Worm (Caenorhabditis elegans): ENCODE data around the gene str-103.

The str-103 gene

ce11 chrV:16100103-16100730, 18.3 kb downstream of the str-103 start, which contains the start of gene cth-1:
TSS of gene cth-1 (plus strand) at chrV:16100680.
- no peak for TF ChIP-seq tbx-37 (GFP tag; conservative IDR thresholded peaks at IDR 0.05)
- TF ChIP-seq aly-1 (tag; optimal IDR thresholded peaks at IDR 0.05), result no peak
- no peak for TF ChIP-seq ceh-36 (tag; optimal IDR thresholded peaks at IDR 0.05)
- no peak for TF ChIP-seq hmg-4 (GFP tag; optimal IDR thresholded peaks at IDR 0.05)
- TF ChIP-seq hnd-1 (tag; optimal IDR thresholded peaks at IDR 0.05), result no peak
- TF ChIP-seq B0310.2 (tag; optimal IDR thresholded peaks at IDR 0.05), result no peak
- no peak for TF ChIP-seq ama-1 (optimal IDR thresholded peaks at IDR 0.05)
- no peak for TF ChIP-seq hmbx-1 (tag; optimal IDR thresholded peaks at IDR 0.05)
- TF ChIP-seq F13C5.2 (tag; optimal IDR thresholded peaks at IDR 0.05), result no peak

- TF ChIP-seq ama-1 (optimal IDR thresholded peaks at IDR 0.05) (no peak), F13C5.2 (tag; optimal IDR thresholded peaks at IDR 0.05) (no peak)
These were observed 19.1 kb downstream of the str-103 start, which contains the start of gene str-7 for ce11 chrV:16099441-16099840. TSS of gene str-7 (minus strand) at chrV:16099541.

- TF ChIP-seq tra-4 (tag; optimal IDR thresholded peaks at IDR 0.05), result no peak
- TF ChIP-seq ceh-36 (tag; optimal IDR thresholded peaks at IDR 0.05), result no peak
- no peak for TF ChIP-seq ama-1 (optimal IDR thresholded peaks at IDR 0.05)
- no peak for TF ChIP-seq B0310.2 (tag; optimal IDR thresholded peaks at IDR 0.05)
- TF ChIP-seq scrt-1 (GFP tag; IDR thresholded peaks at IDR 0.05), result no peak
- no peak for TF ChIP-seq pes-1 (GFP tag; IDR thresholded peaks at IDR 0.05)
- TF ChIP-seq tbx-11 (GFP tag; IDR thresholded peaks at IDR 0.05), result no peak
- TF ChIP-seq sea-1 (GFP tag; conservative IDR thresholded peaks at IDR 0.05), result no peak
- TF ChIP-seq tbx-37 (GFP tag; conservative IDR thresholded peaks at IDR 0.05), result no peak
These were observed 23.6 kb downstream of the str-103 start for ce11 chrV:16094862-16095261.

- no peak for TF ChIP-seq ceh-36 (tag; optimal IDR thresholded peaks at IDR 0.05)
- TF ChIP-seq sea-1 (GFP tag; conservative IDR thresholded peaks at IDR 0.05), result no peak
- TF ChIP-seq B0310.2 (tag; optimal IDR thresholded peaks at IDR 0.05), result no peak
- TF ChIP-seq flt-1 (GFP tag; IDR thresholded peaks at IDR 0.05), result no peak
- TF ChIP-seq hmg-4 (GFP tag; optimal IDR thresholded peaks at IDR 0.05), result no peak
- TF ChIP-seq aly-1 (tag; optimal IDR thresholded peaks at IDR 0.05), result no peak
- TF ChIP-seq ets-7 (tag; optimal IDR thresholded peaks at IDR 0.05), result no peak
- TF ChIP-seq pes-1 (GFP tag; IDR thresholded peaks at IDR 0.05), result no peak
- TF ChIP-seq ama-1 (optimal IDR thresholded peaks at IDR 0.05), result no peak
- TF ChIP-seq tra-4 (tag; optimal IDR thresholded peaks at IDR 0.05), result no peak
- no peak for TF ChIP-seq ceh-13 (GFP tag; optimal IDR thresholded peaks at IDR 0.05)
- TF ChIP-seq hmbx-1 (tag; optimal IDR thresholded peaks at IDR 0.05), result no peak
- TF ChIP-seq scrt-1 (GFP tag; IDR thresholded peaks at IDR 0.05), result no peak
These were observed 24.2 kb downstream of the str-103 start, which contains the start of gene F22B8.7 for ce11 chrV:16094284-16094683. TSS of gene F22B8.7 (plus strand) at chrV:16094584.

- TF ChIP-seq sea-1 (GFP tag; conservative IDR thresholded peaks at IDR 0.05) (no peak), hnd-1 (tag; optimal IDR thresholded peaks at IDR 0.05) (no peak), ama-1 (optimal IDR thresholded peaks at IDR 0.05) (no peak), tra-4 (tag; optimal IDR thresholded peaks at IDR 0.05) (no peak), tbx-37 (GFP tag; conservative IDR thresholded peaks at IDR 0.05) (no peak), ets-7 (tag; optimal IDR thresholded peaks at IDR 0.05) (no peak), B0310.2 (tag; optimal IDR thresholded peaks at IDR 0.05) (no peak), pes-1 (GFP tag; IDR thresholded peaks at IDR 0.05) (no peak), scrt-1 (GFP tag; IDR thresholded peaks at IDR 0.05) (no peak), ceh-13 (GFP tag; optimal IDR thresholded peaks at IDR 0.05) (no peak), hmg-4 (GFP tag; optimal IDR thresholded peaks at IDR 0.05) (no peak), ceh-36 (tag; optimal IDR thresholded peaks at IDR 0.05) (no peak), F13C5.2 (tag; optimal IDR thresholded peaks at IDR 0.05) (no peak), tbx-11 (GFP tag; IDR thresholded peaks at IDR 0.05) (no peak), hmbx-1 (tag; optimal IDR thresholded peaks at IDR 0.05) (no peak), aly-1 (tag; optimal IDR thresholded peaks at IDR 0.05) (no peak), flt-1 (GFP tag; IDR thresholded peaks at IDR 0.05) (no peak)
These were observed 27.8 kb downstream of the str-103 start, which contains the start of gene F22B8.3 for ce11 chrV:16090685-16091084. TSS of gene F22B8.3 (plus strand) at chrV:16090985.

ce11 chrV:16080678-16081077, 37.8 kb downstream of the str-103 start:
- TF ChIP-seq ceh-13 (GFP tag; optimal IDR thresholded peaks at IDR 0.05) (no peak), aly-1 (tag; optimal IDR thresholded peaks at IDR 0.05) (no peak), tbx-37 (GFP tag; conservative IDR thresholded peaks at IDR 0.05) (no peak), hnd-1 (tag; optimal IDR thresholded peaks at IDR 0.05) (no peak), ceh-36 (tag; optimal IDR thresholded peaks at IDR 0.05) (no peak), scrt-1 (GFP tag; IDR thresholded peaks at IDR 0.05) (no peak), sea-1 (GFP tag; conservative IDR thresholded peaks at IDR 0.05) (no peak), tra-4 (tag; optimal IDR thresholded peaks at IDR 0.05) (no peak), pes-1 (GFP tag; IDR thresholded peaks at IDR 0.05) (no peak), flt-1 (GFP tag; IDR thresholded peaks at IDR 0.05) (no peak), hmbx-1 (tag; optimal IDR thresholded peaks at IDR 0.05) (no peak), tbx-11 (GFP tag; IDR thresholded peaks at IDR 0.05) (no peak), ama-1 (optimal IDR thresholded peaks at IDR 0.05) (no peak), ets-7 (tag; optimal IDR thresholded peaks at IDR 0.05) (no peak)

ce11 chrV:16080039-16080438, 38.5 kb downstream of the str-103 start:
- TF ChIP-seq ceh-13 (GFP tag; optimal IDR thresholded peaks at IDR 0.05), result no peak
- TF ChIP-seq tbx-11 (GFP tag; IDR thresholded peaks at IDR 0.05), result no peak
- no peak for TF ChIP-seq ets-7 (tag; optimal IDR thresholded peaks at IDR 0.05)
- TF ChIP-seq scrt-1 (GFP tag; IDR thresholded peaks at IDR 0.05), result no peak
- TF ChIP-seq pes-1 (GFP tag; IDR thresholded peaks at IDR 0.05), result no peak
- TF ChIP-seq B0310.2 (tag; optimal IDR thresholded peaks at IDR 0.05), result no peak
- no peak for TF ChIP-seq hmbx-1 (tag; optimal IDR thresholded peaks at IDR 0.05)
- no peak for TF ChIP-seq flt-1 (GFP tag; IDR thresholded peaks at IDR 0.05)
- TF ChIP-seq hnd-1 (tag; optimal IDR thresholded peaks at IDR 0.05), result no peak
- TF ChIP-seq ama-1 (optimal IDR thresholded peaks at IDR 0.05), result no peak
- no peak for TF ChIP-seq ceh-36 (tag; optimal IDR thresholded peaks at IDR 0.05)
- TF ChIP-seq hmg-4 (GFP tag; optimal IDR thresholded peaks at IDR 0.05), result no peak
- TF ChIP-seq tbx-37 (GFP tag; conservative IDR thresholded peaks at IDR 0.05), result no peak
- no peak for TF ChIP-seq tra-4 (tag; optimal IDR thresholded peaks at IDR 0.05)
- no peak for TF ChIP-seq F13C5.2 (tag; optimal IDR thresholded peaks at IDR 0.05)
- TF ChIP-seq aly-1 (tag; optimal IDR thresholded peaks at IDR 0.05), result no peak
- no peak for TF ChIP-seq sea-1 (GFP tag; conservative IDR thresholded peaks at IDR 0.05)
